Worm (Caenorhabditis elegans) whole organism, midembryonic: ENCODE data around the gene R04E5.7.

Experiments
- T22C8.4 ChIP-seq: fragments of 200-800 bp; sonication (Bioruptor generic); IDR thresholded peaks from 2 replicates; pipeline ENCODE4 v1.3.6; 2022; ENCODE audit warnings: missing genetic modification characterization, missing compliant biosample characterization
- cog-1 ChIP-seq: sonication (generic microtip); optimal IDR thresholded peaks from 2 replicates; lab custom pipeline; 2016; ENCODE audit warnings: missing genetic modification characterization, missing compliant biosample characterization
- flt-1 ChIP-seq: fragments of 200-800 bp; sonication (Bioruptor generic); IDR thresholded peaks from 2 replicates; pipeline ENCODE4 v1.3.6; 2022; ENCODE audit warnings: missing genetic modification characterization, missing compliant biosample characterization
- klf-2 ChIP-seq: fragments of 200-800 bp; sonication (Bioruptor generic); conservative IDR thresholded peaks from 2 replicates; pipeline ENCODE4 v1.3.6; 2022; ENCODE audit warnings: missing genetic modification reagents, missing genetic modification characterization, missing compliant biosample characterization
- med-1 ChIP-seq: sonication (generic microtip); optimal IDR thresholded peaks from 2 replicates; lab custom pipeline; 2017; ENCODE audit warnings: missing genetic modification characterization, mild to moderate bottlenecking, missing compliant biosample characterization, antibody characterized with exemption, missing genetic modification reagents; ENCODE audit not compliant: insufficient read depth
- ref-1 ChIP-seq: fragments of 200-800 bp; sonication (Bioruptor generic); conservative IDR thresholded peaks from 2 replicates; pipeline ENCODE4 v1.3.6; 2022; ENCODE audit warnings: missing genetic modification reagents, missing genetic modification characterization, missing compliant biosample characterization
- tab-1 ChIP-seq: fragments of 200-800 bp; sonication (Bioruptor generic); IDR thresholded peaks from 2 replicates; pipeline ENCODE4 v1.3.6; 2022; ENCODE audit warnings: missing genetic modification characterization, missing compliant biosample characterization
- ztf-23 ChIP-seq: fragments of 200-800 bp; sonication (Bioruptor generic); IDR thresholded peaks from 2 replicates; pipeline ENCODE4 v1.3.6; 2022; ENCODE audit warnings: missing genetic modification reagents, missing genetic modification characterization, missing compliant biosample characterization
- ztf-29 ChIP-seq: fragments of 200-800 bp; sonication (Bioruptor generic); IDR thresholded peaks from 2 replicates; pipeline ENCODE4 v1.3.6; 2022; ENCODE audit warnings: missing genetic modification reagents, missing genetic modification characterization, missing compliant biosample characterization

Gene R04E5.7

ce11 chrX:8778558-8778957, 18.5 kb downstream of the R04E5.7 start, which contains the start of gene ZK721.4:
Gene ZK721.4, plus strand, starts transcription at chrX:8778858.
- TF ChIP-seq ztf-29 (GFP tag; lab: Robert Waterston, UW) (no peak), T22C8.4 (GFP tag; lab: Robert Waterston, UW) (no peak), klf-2 (GFP tag; lab: Robert Waterston, UW) (no peak), cog-1 (tag; lab: Kevin White, UChicago) (no peak), ztf-23 (GFP tag; lab: Robert Waterston, UW) (no peak), ref-1 (no peak)

ce11 chrX:8770316-8770715, 26.7 kb downstream of the R04E5.7 start:
- no peak for TF ChIP-seq med-1 (GFP tag; lab: Kevin White, UChicago)
- no peak for TF ChIP-seq ref-1
- no peak for TF ChIP-seq T22C8.4 (GFP tag; lab: Robert Waterston, UW)
- TF ChIP-seq klf-2 (GFP tag; lab: Robert Waterston, UW): no peak
- TF ChIP-seq ztf-23 (GFP tag; lab: Robert Waterston, UW): no peak
- TF ChIP-seq flt-1: no peak

ce11 chrX:8764044-8764443, 33.0 kb downstream of the R04E5.7 start:
- no peak for TF ChIP-seq tab-1 (GFP tag; lab: Robert Waterston, UW)

- TF ChIP-seq ref-1 (no peak), flt-1 (no peak), T22C8.4 (GFP tag; lab: Robert Waterston, UW) (no peak), ztf-23 (GFP tag; lab: Robert Waterston, UW) (no peak), ztf-29 (GFP tag; lab: Robert Waterston, UW) (no peak)
Measured at ce11 chrX:8763607-8764006, 33.5 kb downstream of the R04E5.7 start, which contains the start of gene zig-12. Gene zig-12, plus strand, starts transcription at chrX:8763907.

ce11 chrX:8762927-8763326, 34.1 kb downstream of the R04E5.7 start:
- TF ChIP-seq ztf-23 (GFP tag; lab: Robert Waterston, UW) (no peak), med-1 (GFP tag; lab: Kevin White, UChicago) (no peak), klf-2 (GFP tag; lab: Robert Waterston, UW) (no peak), tab-1 (GFP tag; lab: Robert Waterston, UW) (no peak), ztf-29 (GFP tag; lab: Robert Waterston, UW) (no peak), cog-1 (tag; lab: Kevin White, UChicago) (no peak), flt-1 (no peak)

- TF ChIP-seq ztf-29 (GFP tag; lab: Robert Waterston, UW) (no peak), klf-2 (GFP tag; lab: Robert Waterston, UW) (no peak), ref-1 (no peak), cog-1 (tag; lab: Kevin White, UChicago) (no peak), tab-1 (GFP tag; lab: Robert Waterston, UW) (no peak), ztf-23 (GFP tag; lab: Robert Waterston, UW) (no peak), med-1 (GFP tag; lab: Kevin White, UChicago) (no peak), T22C8.4 (GFP tag; lab: Robert Waterston, UW) (no peak), flt-1 (no peak)
Measured at ce11 chrX:8761497-8761896, 35.6 kb downstream of the R04E5.7 start, which contains the start of gene M02D8.5. Gene M02D8.5, minus strand, starts transcription at chrX:8761597.

ce11 chrX:8761060-8761459, 36.0 kb downstream of the R04E5.7 start:
- no peak for TF ChIP-seq tab-1 (GFP tag; lab: Robert Waterston, UW)
- TF ChIP-seq T22C8.4 (GFP tag; lab: Robert Waterston, UW): no peak
- TF ChIP-seq flt-1: no peak
- TF ChIP-seq ztf-29 (GFP tag; lab: Robert Waterston, UW): no peak
- no peak for TF ChIP-seq klf-2 (GFP tag; lab: Robert Waterston, UW)
- no peak for TF ChIP-seq ztf-23 (GFP tag; lab: Robert Waterston, UW)
- TF ChIP-seq med-1 (GFP tag; lab: Kevin White, UChicago): no peak
- no peak for TF ChIP-seq ref-1
- TF ChIP-seq cog-1 (tag; lab: Kevin White, UChicago): no peak

- no peak for TF ChIP-seq med-1 (GFP tag; lab: Kevin White, UChicago)
- no peak for TF ChIP-seq cog-1 (tag; lab: Kevin White, UChicago)
- no peak for TF ChIP-seq ref-1
- TF ChIP-seq klf-2 (GFP tag; lab: Robert Waterston, UW): no peak
- TF ChIP-seq T22C8.4 (GFP tag; lab: Robert Waterston, UW): no peak
- no peak for TF ChIP-seq ztf-23 (GFP tag; lab: Robert Waterston, UW)
- no peak for TF ChIP-seq ztf-29 (GFP tag; lab: Robert Waterston, UW)
- TF ChIP-seq tab-1 (GFP tag; lab: Robert Waterston, UW): no peak
- no peak for TF ChIP-seq flt-1
Measured at ce11 chrX:8755987-8756386, 41.1 kb downstream of the R04E5.7 start.

- no peak for TF ChIP-seq cog-1 (tag; lab: Kevin White, UChicago)
- TF ChIP-seq ztf-23 (GFP tag; lab: Robert Waterston, UW): no peak
Measured at ce11 chrX:8754285-8754795, 42.7 kb downstream of the R04E5.7 start.

ce11 chrX:8752546-8752945, 44.5 kb downstream of the R04E5.7 start:
- no peak for TF ChIP-seq T22C8.4 (GFP tag; lab: Robert Waterston, UW)
- no peak for TF ChIP-seq cog-1 (tag; lab: Kevin White, UChicago)
- no peak for TF ChIP-seq klf-2 (GFP tag; lab: Robert Waterston, UW)
- no peak for TF ChIP-seq med-1 (GFP tag; lab: Kevin White, UChicago)
- TF ChIP-seq flt-1: no peak
- no peak for TF ChIP-seq ztf-29 (GFP tag; lab: Robert Waterston, UW)
- no peak for TF ChIP-seq ref-1
- TF ChIP-seq ztf-23 (GFP tag; lab: Robert Waterston, UW): no peak
- no peak for TF ChIP-seq tab-1 (GFP tag; lab: Robert Waterston, UW)
